Worm (Caenorhabditis elegans) whole organism, L1 larva: ENCODE results near the gene Y39B6A.3.
A peak's percentile ranks its signal among the peaks of the same experiment; 100 is the strongest.

Experiments
- aha-1 ChIP-seq: fragments of 150-350 bp; optimal IDR thresholded peaks from 2 replicates; lab custom pipeline; 2014; ENCODE audit warnings: missing biosample characterization, missing genetic modification characterization
- blmp-1 ChIP-seq: fragments of 150-350 bp; optimal IDR thresholded peaks from 2 replicates; lab custom pipeline; 2014; ENCODE audit warnings: missing biosample characterization, missing genetic modification characterization
- ceh-63 ChIP-seq: fragments of 200-800 bp; sonication (Bioruptor generic); optimal IDR thresholded peaks from 2 replicates; lab custom pipeline; 2018; ENCODE audit warnings: mild to moderate bottlenecking, missing genetic modification characterization, missing compliant biosample characterization
- ceh-82 ChIP-seq, 3 experiments: fragments of 150-350 bp in 1 of 3; sonication (generic microtip) in 2 of 3; optimal IDR thresholded peaks; 2 replicates each; lab custom pipeline; 2014 to 2017; ENCODE audit warnings: missing biosample characterization in 3 of 3, missing genetic modification characterization in 3 of 3
- dpl-1 ChIP-seq, 3 experiments: fragments of 150-350 bp in 2 of 3; sonication (generic microtip) in 1 of 3; optimal IDR thresholded peaks; 2 replicates each; lab custom pipeline; 2014 to 2017; ENCODE audit warnings: missing biosample characterization in 3 of 3, missing genetic modification characterization in 3 of 3, missing genetic modification reagents in 3 of 3
- dsc-1 ChIP-seq: sonication (generic microtip); optimal IDR thresholded peaks from 2 replicates; lab custom pipeline; 2016; ENCODE audit warnings: mild to moderate bottlenecking, missing genetic modification characterization, missing compliant biosample characterization
- efl-1 ChIP-seq, 4 experiments: fragments of 150-350 bp; optimal IDR thresholded peaks in 3 of 4; peaks in 1 of 4; 1 replicate in 1 of 4; 2 replicates in 3 of 4; lab custom pipeline; 2014; ENCODE audit warnings: missing biosample characterization in 2 of 4, missing genetic modification characterization in 2 of 4, missing genetic modification reagents in 2 of 4
- elt-2 ChIP-seq: sonication (generic microtip); optimal IDR thresholded peaks from 2 replicates; lab custom pipeline; 2016; ENCODE audit warnings: missing genetic modification characterization, mild to moderate bottlenecking, inconsistent platforms, missing compliant biosample characterization, missing genetic modification reagents
- elt-3 ChIP-seq, 6 experiments: fragments of 150-350 bp in 1 of 6; sonication (generic microtip); optimal IDR thresholded peaks; 2 replicates each; lab custom pipeline; 2017 to 2018; ENCODE audit warnings: missing biosample characterization in 6 of 6, missing genetic modification characterization in 6 of 6, inconsistent platforms in 1 of 6
- fkh-10 ChIP-seq: sonication (generic microtip); optimal IDR thresholded peaks from 2 replicates; lab custom pipeline; 2017; ENCODE audit warnings: missing biosample characterization, missing genetic modification reagents, missing genetic modification characterization
- grh-1 ChIP-seq: fragments of 200-800 bp; sonication (Bioruptor generic); IDR thresholded peaks from 2 replicates; pipeline ENCODE4 v1.3.6; 2022; ENCODE audit warnings: missing genetic modification reagents, missing genetic modification characterization, missing compliant biosample characterization
- irx-1 ChIP-seq: sonication (generic microtip); optimal IDR thresholded peaks from 2 replicates; lab custom pipeline; 2016; ENCODE audit warnings: missing genetic modification characterization, missing compliant biosample characterization
- jun-1 ChIP-seq: fragments of 150-350 bp; optimal IDR thresholded peaks from 2 replicates; lab custom pipeline; 2014; ENCODE audit warnings: missing biosample characterization, missing genetic modification reagents, missing genetic modification characterization
- lin-14 ChIP-seq: fragments of 200-800 bp; sonication (Bioruptor generic); optimal IDR thresholded peaks from 2 replicates; lab custom pipeline; 2018; ENCODE audit warnings: mild to moderate bottlenecking, missing genetic modification characterization, moderate library complexity, missing compliant biosample characterization
- lin-15B ChIP-seq: fragments of 150-350 bp; sonication (generic microtip); optimal IDR thresholded peaks from 3 replicates; lab custom pipeline; 2014; ENCODE audit warnings: missing biosample characterization, missing genetic modification characterization
- lin-35 ChIP-seq, 2 experiments: fragments of 150-350 bp; optimal IDR thresholded peaks; 2 replicates each; lab custom pipeline; 2014; ENCODE audit warnings: missing biosample characterization in 2 of 2, missing genetic modification characterization in 2 of 2, missing genetic modification reagents in 2 of 2
- lir-3 ChIP-seq: sonication (generic microtip); optimal IDR thresholded peaks from 2 replicates; lab custom pipeline; 2016; ENCODE audit warnings: mild to moderate bottlenecking, missing genetic modification characterization, moderate library complexity, missing compliant biosample characterization; ENCODE audit not compliant: poor library complexity
- mdl-1 ChIP-seq, 2 experiments: fragments of 150-350 bp; optimal IDR thresholded peaks; 2 replicates each; lab custom pipeline; 2014 to 2017; ENCODE audit warnings: missing biosample characterization in 2 of 2, missing genetic modification characterization in 2 of 2, inconsistent platforms in 1 of 2
- nhr-11 ChIP-seq: fragments of 150-350 bp; optimal IDR thresholded peaks from 2 replicates; lab custom pipeline; 2014; ENCODE audit warnings: missing biosample characterization, missing genetic modification characterization
- nhr-19 ChIP-seq: fragments of 200-800 bp; sonication (Bioruptor generic); conservative IDR thresholded peaks from 2 replicates; pipeline ENCODE4 v1.3.6; 2022; ENCODE audit warnings: missing genetic modification characterization, missing compliant biosample characterization
- nhr-20 ChIP-seq: sonication (generic microtip); optimal IDR thresholded peaks from 2 replicates; lab custom pipeline; 2016; ENCODE audit warnings: mild to moderate bottlenecking, missing genetic modification characterization, missing compliant biosample characterization
- nhr-237 ChIP-seq: fragments of 150-350 bp; optimal IDR thresholded peaks from 2 replicates; lab custom pipeline; 2014; ENCODE audit warnings: missing biosample characterization, missing genetic modification characterization
- nhr-28 ChIP-seq: fragments of 150-350 bp; optimal IDR thresholded peaks from 2 replicates; lab custom pipeline; 2014; ENCODE audit warnings: missing biosample characterization, missing genetic modification characterization
- nhr-71 ChIP-seq: sonication (generic microtip); optimal IDR thresholded peaks from 2 replicates; lab custom pipeline; 2016; ENCODE audit warnings: mild to moderate bottlenecking, missing genetic modification characterization, moderate library complexity, missing compliant biosample characterization
- nhr-77 ChIP-seq: fragments of 150-350 bp; optimal IDR thresholded peaks from 2 replicates; lab custom pipeline; 2014; ENCODE audit warnings: missing biosample characterization, missing genetic modification characterization
- nhr-85 ChIP-seq: sonication (generic microtip); peaks from one replicate; lab custom pipeline; 2016; ENCODE audit warnings: missing genetic modification characterization, inconsistent platforms, missing compliant biosample characterization
- nhr-90 ChIP-seq: sonication (generic microtip); optimal IDR thresholded peaks from 2 replicates; lab custom pipeline; 2016; ENCODE audit warnings: mild to moderate bottlenecking, missing genetic modification characterization, missing compliant biosample characterization; ENCODE audit not compliant: poor library complexity
- pqm-1 ChIP-seq: sonication (generic microtip); optimal IDR thresholded peaks from 3 replicates; lab custom pipeline; 2017; ENCODE audit warnings: missing biosample characterization, missing genetic modification characterization
- sox-4 ChIP-seq: sonication (generic microtip); optimal IDR thresholded peaks from 2 replicates; lab custom pipeline; 2016; ENCODE audit warnings: missing genetic modification characterization, missing compliant biosample characterization
- sup-37 ChIP-seq: fragments of 200-800 bp; sonication (Bioruptor generic); optimal IDR thresholded peaks from 2 replicates; lab custom pipeline; 2018; ENCODE audit warnings: mild to moderate bottlenecking, missing genetic modification characterization, missing compliant biosample characterization
- unc-86 ChIP-seq: sonication (generic microtip); optimal IDR thresholded peaks from 2 replicates; lab custom pipeline; 2016; ENCODE audit warnings: missing genetic modification characterization, missing compliant biosample characterization
- vab-15 ChIP-seq: sonication (generic microtip); optimal IDR thresholded peaks from 2 replicates; lab custom pipeline; 2017; ENCODE audit warnings: missing genotype, mild to moderate bottlenecking, missing genetic modification characterization, missing compliant biosample characterization
- zip-4 ChIP-seq: fragments of 200-800 bp; sonication (Bioruptor generic); optimal IDR thresholded peaks from 2 replicates; lab custom pipeline; 2018; ENCODE audit warnings: mild to moderate bottlenecking, missing genetic modification characterization, moderate library complexity, missing compliant biosample characterization

Gene Y39B6A.3

ce11 chrV:19217104-19217503, 27.3 kb upstream of the Y39B6A.3 start, which contains the start of gene srr-2:
srr-2 (minus strand) TSS chrV:19217176.
- TF ChIP-seq grh-1 (GFP tag; lab: Robert Waterston, UW) = no peak
- no peak for TF ChIP-seq nhr-85
- TF ChIP-seq elt-2 (tag; lab: Kevin White, UChicago) = peak; percentile 17
- TF ChIP-seq, all 84 proteins: peak for 1

- TF ChIP-seq ceh-63 (no peak), mdl-1 (tag; optimal IDR thresholded peaks at IDR 0.05; lab: Kevin White, UChicago) (peak in 1 of 2 experiments; percentile 6), elt-2 (tag; lab: Kevin White, UChicago) (peak; percentile 72), nhr-77 (no peak), nhr-71 (tag; lab: Kevin White, UChicago) (no peak), lin-15B (tag; lab: Kevin White, UChicago) (no peak), elt-3 (tag; optimal IDR thresholded peaks at IDR 0.05; lab: Kevin White, UChicago) (peak in 1 of 6 experiments; percentile 20), nhr-19 (GFP tag; lab: Robert Waterston, UW) (peak; percentile 24), nhr-90 (tag; lab: Kevin White, UChicago) (peak; percentile 4), nhr-20 (tag; lab: Kevin White, UChicago) (peak; percentile 68), efl-1 (optimal IDR thresholded peaks at IDR 0.05; lab: Kevin White, UChicago) (no peak), efl-1 (GFP tag; optimal IDR thresholded peaks at IDR 0.05 in 1 of 2; lab: Kevin White, UChicago) (peak in 1 of 2 experiments; percentile 2), blmp-1 (tag; lab: Kevin White, UChicago) (peak; percentile 6), lin-35 (GFP tag; optimal IDR thresholded peaks at IDR 0.05; lab: Kevin White, UChicago) (peak in 1 of 2 experiments; percentile 51), nhr-85 (peak; percentile 43)
- TF ChIP-seq, all 84 proteins: peak for 10
These were observed 22.5 kb upstream of the Y39B6A.3 start for ce11 chrV:19212354-19212753.

- TF ChIP-seq zip-4 (GFP tag; lab: Kevin White, UChicago) = no peak
- no peak for TF ChIP-seq pqm-1 (tag; lab: Kevin White, UChicago)
- no peak for TF ChIP-seq nhr-11 (tag; lab: Kevin White, UChicago)
- TF ChIP-seq unc-86 (tag; lab: Kevin White, UChicago) = no peak
- TF ChIP-seq blmp-1 (tag; lab: Kevin White, UChicago) = no peak
- no peak for TF ChIP-seq efl-1 (optimal IDR thresholded peaks at IDR 0.05; lab: Kevin White, UChicago)
- no peak for TF ChIP-seq efl-1 (GFP tag; optimal IDR thresholded peaks at IDR 0.05 in 1 of 2; lab: Kevin White, UChicago)
- no peak for TF ChIP-seq fkh-10
- TF ChIP-seq lir-3 (tag; lab: Kevin White, UChicago) = no peak
- no peak for TF ChIP-seq nhr-19 (GFP tag; lab: Robert Waterston, UW)
- TF ChIP-seq sox-4 (tag; lab: Kevin White, UChicago) = no peak
- no peak for TF ChIP-seq nhr-77
- TF ChIP-seq jun-1 (tag; lab: Kevin White, UChicago) = no peak
- TF ChIP-seq nhr-237 (tag; lab: Kevin White, UChicago) = no peak
- TF ChIP-seq dsc-1 (tag; lab: Kevin White, UChicago) = no peak
- TF ChIP-seq vab-15 (tag; lab: Kevin White, UChicago) = no peak
- TF ChIP-seq dpl-1 (GFP tag; optimal IDR thresholded peaks at IDR 0.05; lab: Kevin White, UChicago) = no peak
- no peak for TF ChIP-seq ceh-82 (tag; optimal IDR thresholded peaks at IDR 0.05; lab: Kevin White, UChicago)
- TF ChIP-seq irx-1 (tag; lab: Kevin White, UChicago) = no peak
These were observed 22.0 kb upstream of the Y39B6A.3 start, which contains the start of gene nhr-79 for ce11 chrV:19211795-19212194. nhr-79 (minus strand) TSS chrV:19211895.

ce11 chrV:19206911-19207310, 17.1 kb upstream of the Y39B6A.3 start:
- TF ChIP-seq lin-35 (GFP tag; optimal IDR thresholded peaks at IDR 0.05; lab: Kevin White, UChicago) (peak in 1 of 2 experiments; percentile 38), sup-37 (no peak), elt-2 (tag; lab: Kevin White, UChicago) (peak; percentile 70), nhr-28 (tag; lab: Kevin White, UChicago) (no peak), irx-1 (tag; lab: Kevin White, UChicago) (no peak), nhr-85 (no peak), aha-1 (tag; lab: Kevin White, UChicago) (no peak), lin-14 (GFP tag; lab: Kevin White, UChicago) (no peak)
- TF ChIP-seq, all 84 proteins: peak for 2
